Fruit fly (Drosophila melanogaster) whole organism, wandering third instar larva: ENCODE results near the gene CG3857.
A peak's percentile ranks its signal among the peaks of the same experiment; 100 is the strongest.

Source experiments
- Abd-B ChIP-seq: fragments of >200 bp; optimal IDR thresholded peaks from 2 replicates; lab custom pipeline; 2017; ENCODE audit warnings: missing biosample characterization, missing genetic modification characterization
- CG32264 ChIP-seq: fragments of 200-800 bp; sonication (Bioruptor generic); optimal IDR thresholded peaks from 2 replicates; lab custom pipeline; 2016; ENCODE audit warnings: missing biosample characterization, missing genetic modification characterization
- CG9705 ChIP-seq: fragments of 200-800 bp; sonication (Bioruptor generic); optimal IDR thresholded peaks from 2 replicates; lab custom pipeline; 2018; ENCODE audit warnings: missing biosample characterization, mild to moderate bottlenecking, missing genetic modification characterization
- CrebA ChIP-seq: fragments of 200-800 bp; sonication (Bioruptor generic); optimal IDR thresholded peaks from 2 replicates; lab custom pipeline; 2016; ENCODE audit warnings: missing biosample characterization, mild to moderate bottlenecking, missing genetic modification characterization, borderline replicate concordance
- Dif ChIP-seq: fragments of 200-275, 200-300 bp; sonication (Bioruptor generic); optimal IDR thresholded peaks from 2 replicates; lab custom pipeline; 2018; ENCODE audit warnings: missing biosample characterization, missing genetic modification characterization; ENCODE audit not compliant: partially characterized antibody
- GATAd ChIP-seq: sonication (Bioruptor generic); optimal IDR thresholded peaks from 2 replicates; lab custom pipeline; 2016; ENCODE audit warnings: missing biosample characterization, missing genetic modification characterization
- HLH106 ChIP-seq: fragments of 200-800 bp; optimal IDR thresholded peaks from 3 replicates; lab custom pipeline; 2019; ENCODE audit warnings: missing biosample characterization, mild to moderate bottlenecking, missing genetic modification characterization, moderate library complexity
- Hnf4 ChIP-seq: fragments of 200-800 bp; sonication (Bioruptor generic); optimal IDR thresholded peaks from 2 replicates; lab custom pipeline; 2016; ENCODE audit warnings: missing biosample characterization, mild to moderate bottlenecking, missing genetic modification characterization
- Hr78 ChIP-seq: fragments of >200 bp; optimal IDR thresholded peaks from 2 replicates; lab custom pipeline; 2017; ENCODE audit warnings: missing biosample characterization, missing genetic modification characterization
- Hr83 ChIP-seq: fragments of 200-300 bp; sonication (Bioruptor generic); optimal IDR thresholded peaks from 2 replicates; lab custom pipeline; 2016; ENCODE audit warnings: missing biosample characterization, mild to moderate bottlenecking, missing genetic modification characterization, moderate library complexity; ENCODE audit not compliant: poor library complexity, severe bottlenecking
- Jra ChIP-seq: sonication (Bioruptor generic); optimal IDR thresholded peaks from 2 replicates; lab custom pipeline; 2016; ENCODE audit warnings: missing biosample characterization, missing genetic modification characterization
- Mio ChIP-seq: sonication (Bioruptor generic); optimal IDR thresholded peaks from 2 replicates; lab custom pipeline; 2016; ENCODE audit warnings: missing biosample characterization, missing genetic modification characterization
- Myc ChIP-seq: fragments of >200 bp; optimal IDR thresholded peaks from 2 replicates; lab custom pipeline; 2017
- OdsH ChIP-seq: fragments of 200-800 bp; sonication (Bioruptor generic); optimal IDR thresholded peaks from 2 replicates; lab custom pipeline; 2016; ENCODE audit warnings: missing biosample characterization, mild to moderate bottlenecking, missing genetic modification characterization
- Rel ChIP-seq, 2 experiments: fragments of 200-800 bp; sonication (Bioruptor generic) in 1 of 2; optimal IDR thresholded peaks; 2 replicates in 1 of 2; 3 replicates in 1 of 2; lab custom pipeline; 2016 to 2019; ENCODE audit warnings: mild to moderate bottlenecking in 2 of 2, missing biosample characterization in 2 of 2, missing genetic modification characterization in 2 of 2, moderate library complexity in 1 of 2
- Sp1 ChIP-seq: fragments of 200-800 bp; sonication (Bioruptor generic); optimal IDR thresholded peaks from 3 replicates; lab custom pipeline; 2019; ENCODE audit warnings: missing biosample characterization, mild to moderate bottlenecking, missing genetic modification characterization, moderate library complexity
- br ChIP-seq: fragments of 200-800 bp; sonication (Bioruptor generic); optimal IDR thresholded peaks from 2 replicates; lab custom pipeline; 2016; ENCODE audit warnings: missing biosample characterization, missing genetic modification characterization
- brk ChIP-seq: fragments of 200-800 bp; sonication (Bioruptor generic); optimal IDR thresholded peaks from 2 replicates; lab custom pipeline; 2016; ENCODE audit warnings: missing biosample characterization, mild to moderate bottlenecking, missing genetic modification characterization
- dl ChIP-seq, 2 experiments: fragments of 175-275, 200-275 bp in 1 of 2; fragments of 200-275 bp in 1 of 2; sonication (Bioruptor generic); optimal IDR thresholded peaks; lab custom pipeline; 2018; ENCODE audit warnings: mild to moderate bottlenecking in 2 of 2, missing biosample characterization in 2 of 2, missing genetic modification characterization in 2 of 2, moderate library complexity in 2 of 2; ENCODE audit not compliant: partially characterized antibody in 2 of 2, insufficient read depth in 1 of 2
- dmrt93B ChIP-seq: fragments of 200-800 bp; sonication (Bioruptor generic); optimal IDR thresholded peaks from 2 replicates; lab custom pipeline; 2018; ENCODE audit warnings: missing biosample characterization, mild to moderate bottlenecking, missing genetic modification characterization
- dsf ChIP-seq: sonication (Bioruptor generic); optimal IDR thresholded peaks from 2 replicates; lab custom pipeline; 2016; ENCODE audit warnings: missing biosample characterization, missing genetic modification characterization, borderline replicate concordance
- ey ChIP-seq: fragments of 200-800 bp; sonication (Bioruptor generic); optimal IDR thresholded peaks from 2 replicates; lab custom pipeline; 2016; ENCODE audit warnings: missing biosample characterization, missing genetic modification characterization
- foxo ChIP-seq, 2 experiments: fragments of 200-800 bp; sonication (Bioruptor generic); optimal IDR thresholded peaks; 2 replicates in 1 of 2; 3 replicates in 1 of 2; lab custom pipeline; 2016 to 2017; ENCODE audit warnings: missing biosample characterization in 2 of 2, missing genetic modification characterization in 2 of 2
- fru ChIP-seq: fragments of 200-800 bp; sonication (Bioruptor generic); optimal IDR thresholded peaks from 3 replicates; lab custom pipeline; 2016; ENCODE audit warnings: missing biosample characterization, mild to moderate bottlenecking, missing genetic modification characterization
- h ChIP-seq: fragments of 200-800 bp; sonication (Bioruptor generic); optimal IDR thresholded peaks from 3 replicates; lab custom pipeline; 2016; ENCODE audit warnings: missing biosample characterization, mild to moderate bottlenecking, missing genetic modification characterization
- jim ChIP-seq: fragments of 175-275, 200-325 bp; sonication (Bioruptor generic); optimal IDR thresholded peaks from 2 replicates; lab custom pipeline; 2016; ENCODE audit warnings: missing biosample characterization, mild to moderate bottlenecking, missing genetic modification characterization
- lola ChIP-seq: fragments of >200 bp; optimal IDR thresholded peaks from 2 replicates; lab custom pipeline; 2017; ENCODE audit warnings: missing biosample characterization, missing genetic modification characterization
- pan ChIP-seq: fragments of >200 bp; optimal IDR thresholded peaks from 2 replicates; lab custom pipeline; 2017
- psq ChIP-seq: fragments of 200-800 bp; sonication (Bioruptor generic); optimal IDR thresholded peaks from 3 replicates; lab custom pipeline; 2017; ENCODE audit warnings: missing biosample characterization, mild to moderate bottlenecking, missing genetic modification characterization, moderate library complexity
- rgr ChIP-seq: fragments of 200-800 bp; sonication (Bioruptor generic); optimal IDR thresholded peaks from 3 replicates; lab custom pipeline; 2016; ENCODE audit warnings: missing biosample characterization, mild to moderate bottlenecking, missing genetic modification characterization
- sage ChIP-seq: fragments of 200-800 bp; sonication (Bioruptor generic); optimal IDR thresholded peaks from 2 replicates; lab custom pipeline; 2016; ENCODE audit warnings: missing biosample characterization, mild to moderate bottlenecking, missing genetic modification characterization
- sv ChIP-seq: fragments of 200-800 bp; sonication (Bioruptor generic); optimal IDR thresholded peaks from 3 replicates; lab custom pipeline; 2016; ENCODE audit warnings: missing biosample characterization, missing genetic modification characterization
- tai ChIP-seq: sonication (Bioruptor generic); optimal IDR thresholded peaks from 2 replicates; lab custom pipeline; 2016; ENCODE audit warnings: missing biosample characterization, missing genetic modification characterization
- usp ChIP-seq: fragments of >200 bp; optimal IDR thresholded peaks from 2 replicates; lab custom pipeline; 2017; ENCODE audit warnings: missing biosample characterization, missing genetic modification characterization
- woc ChIP-seq: sonication (Bioruptor generic); optimal IDR thresholded peaks from 2 replicates; lab custom pipeline; 2016; ENCODE audit warnings: missing biosample characterization, mild to moderate bottlenecking, missing genetic modification characterization

The CG3857 gene

DNA sequence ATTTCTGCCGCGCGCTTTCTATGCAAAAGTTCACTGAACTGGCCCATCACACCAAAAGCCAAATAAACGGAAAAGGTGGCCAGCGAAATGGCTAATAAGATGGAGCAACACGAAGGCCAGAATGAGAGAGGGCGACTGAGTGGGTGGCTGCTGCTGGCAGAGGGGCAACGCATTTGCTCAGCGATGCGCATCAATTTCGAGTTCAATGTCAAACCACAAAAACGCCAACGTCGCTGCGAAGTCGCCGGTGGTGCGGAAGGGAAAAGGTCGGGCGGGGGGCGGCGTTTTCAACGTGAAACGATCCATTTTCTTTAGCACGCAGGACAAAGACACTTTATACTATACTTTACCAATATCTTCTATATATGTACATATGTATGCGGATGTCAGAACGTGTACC, 9.8 kb upstream of the CG3857 start:
- TF ChIP-seq CG32264 (no peak), sage (GFP tag; lab: Kevin White, UChicago) (no peak), Hr78 (GFP tag; lab: Kevin White, UChicago) (no peak), brk (GFP tag; lab: Kevin White, UChicago) (no peak), Hr83 (GFP tag; lab: Kevin White, UChicago) (no peak), GATAd (GFP tag; lab: Kevin White, UChicago) (no peak), OdsH (no peak), Jra (no peak), fru (no peak), lola (GFP tag; lab: Kevin White, UChicago) (no peak), Mio (no peak), jim (no peak), ey (GFP tag; lab: Kevin White, UChicago) (no peak), woc (no peak), usp (no peak), dmrt93B (GFP tag; lab: Kevin White, UChicago) (no peak)

DNA sequence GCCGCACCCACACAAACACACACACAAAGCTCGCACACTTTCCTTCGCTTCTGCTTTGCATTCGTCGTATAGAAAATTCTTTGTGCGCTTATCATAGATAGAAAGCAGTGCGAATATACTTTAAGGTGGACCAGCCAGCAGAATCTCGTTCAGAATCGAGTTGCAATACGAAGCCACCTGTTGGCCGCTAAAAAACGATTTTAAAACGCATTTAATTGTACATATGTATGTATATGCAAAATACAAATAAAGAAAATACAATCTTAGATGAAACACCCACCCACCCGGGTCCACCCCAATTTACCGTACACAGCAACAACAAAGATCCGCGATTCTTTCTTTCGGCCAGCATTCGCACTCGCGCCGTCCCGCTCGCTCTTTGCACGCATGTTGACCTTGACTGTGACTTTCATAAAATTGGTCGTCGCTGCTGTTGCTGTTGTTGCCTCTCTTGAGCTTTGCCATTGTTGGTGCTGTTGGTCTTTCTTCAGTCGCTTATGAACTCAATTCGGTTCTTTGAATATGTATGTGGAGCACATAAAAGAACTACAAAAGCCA, 8.7 kb upstream of the CG3857 start:
- peak; percentile 71 for TF ChIP-seq Mio
- TF ChIP-seq OdsH = peak; percentile 91
- peak; percentile 92 for TF ChIP-seq Sp1 (GFP tag; lab: Kevin White, UChicago)
- no peak for TF ChIP-seq Rel (GFP tag; optimal IDR thresholded peaks at IDR 0.05; lab: Kevin White, UChicago)
- TF ChIP-seq Rel (tag; optimal IDR thresholded peaks at IDR 0.05; lab: Kevin White, UChicago) = peak; percentile 72
- TF ChIP-seq Abd-B (GFP tag; lab: Kevin White, UChicago) = no peak
- TF ChIP-seq fru = peak; percentile 91
- TF ChIP-seq sage (GFP tag; lab: Kevin White, UChicago) = peak; percentile 37
- TF ChIP-seq h = peak; percentile 91
- TF ChIP-seq CG9705 (GFP tag; lab: Kevin White, UChicago) = peak; percentile 61
- peak; percentile 88 for TF ChIP-seq psq
- TF ChIP-seq Hnf4 (GFP tag; lab: Kevin White, UChicago) = peak; percentile 78
- no peak for TF ChIP-seq sv (GFP tag; lab: Kevin White, UChicago)
- TF ChIP-seq HLH106 = peak; percentile 92
- no peak for TF ChIP-seq Jra
- peak; percentile 70 for TF ChIP-seq CG32264
- TF ChIP-seq rgr (GFP tag; lab: Kevin White, UChicago) = peak; percentile 93
- TF ChIP-seq brk (GFP tag; lab: Kevin White, UChicago) = peak; percentile 2
- peak; percentile 29 for TF ChIP-seq CrebA (GFP tag; lab: Kevin White, UChicago)
- TF ChIP-seq tai (GFP tag; lab: Kevin White, UChicago) = no peak
- peak; percentile 88 for TF ChIP-seq br (GFP tag; lab: Kevin White, UChicago)
- TF ChIP-seq Myc (lab: Kevin White, UChicago) = no peak
- peak; percentile 91 for TF ChIP-seq dmrt93B (GFP tag; lab: Kevin White, UChicago)
- no peak for TF ChIP-seq usp
- peak; percentile 87 for TF ChIP-seq ey (GFP tag; lab: Kevin White, UChicago)
- peak in 1 of 2 experiments; percentile 93 for TF ChIP-seq foxo (GFP tag; optimal IDR thresholded peaks at IDR 0.05; lab: Kevin White, UChicago)
- peak; percentile 42 for TF ChIP-seq woc
- TF ChIP-seq GATAd (GFP tag; lab: Kevin White, UChicago) = no peak

DNA sequence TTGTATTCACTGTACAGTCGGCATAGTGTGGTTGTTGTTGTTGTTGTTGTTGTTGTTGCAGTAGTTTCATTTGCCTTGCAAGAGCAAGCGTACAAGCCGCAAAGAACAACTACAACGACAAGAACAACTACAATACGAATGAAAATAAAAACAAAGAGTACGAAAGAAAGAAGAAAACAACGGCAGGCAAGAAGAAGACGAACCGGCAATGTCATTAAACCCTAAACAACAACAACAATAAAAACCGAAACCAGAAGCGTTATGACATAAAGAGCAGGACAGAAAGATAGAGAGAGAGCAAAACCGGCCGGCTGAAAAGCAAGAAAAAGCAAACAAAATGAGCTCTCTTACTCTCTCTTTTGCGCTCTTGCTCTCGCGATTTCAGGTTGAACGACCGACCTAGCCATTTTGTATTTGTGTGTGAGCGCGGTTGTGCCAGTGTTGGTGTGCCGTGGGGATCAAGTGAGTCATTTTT, 8.1 kb upstream of the CG3857 start:
- TF ChIP-seq dl (GFP tag; optimal IDR thresholded peaks at IDR 0.05; lab: Kevin White, UChicago; ENCODE audit: insufficient read depth in 1 of 2, partially characterized antibody in 2 of 2) (peak; percentile 84 to 92), woc (peak; percentile 45), Hnf4 (GFP tag; lab: Kevin White, UChicago) (no peak), CG32264 (no peak), fru (no peak), ey (GFP tag; lab: Kevin White, UChicago) (no peak), psq (peak; percentile 75), dsf (GFP tag; lab: Kevin White, UChicago) (no peak), pan (lab: Kevin White, UChicago) (no peak), Dif (peak; percentile 84)
- TF ChIP-seq, all 38 proteins: peak for 4
